Worm (Caenorhabditis elegans): ENCODE results near the gene C25H3.11.

C25H3.11 gene

DNA sequence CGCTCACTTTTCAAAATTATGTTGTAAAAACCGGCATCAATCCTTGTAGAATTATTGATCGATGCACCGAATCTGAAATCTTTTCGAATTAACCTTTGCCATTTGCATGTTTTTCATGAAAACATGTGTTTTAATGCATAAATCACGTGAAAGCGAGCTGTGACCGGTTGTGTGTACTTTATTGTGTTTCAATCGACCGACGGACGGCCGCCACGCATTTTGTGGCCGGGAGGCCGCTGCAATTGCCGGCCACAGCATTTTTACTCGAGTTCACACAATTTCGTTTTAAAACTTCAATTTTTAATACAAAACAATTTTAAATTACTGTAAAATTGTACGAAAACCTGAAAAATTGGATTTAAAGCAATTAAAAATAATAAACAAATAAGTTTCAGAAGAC lies at the start of gene C25H3.11:
Gene C25H3.11, minus strand, starts transcription at position 82 of the 400 bp plus-strand sequence.
- TF ChIP-seq elt-1 (tag; optimal IDR thresholded peaks at IDR 0.05; ENCODE audit: borderline replicate concordance, insufficient read depth) (no peak), ceh-83 (GFP tag; optimal IDR thresholded peaks at IDR 0.05) (no peak), pha-4 (tag; optimal IDR thresholded peaks at IDR 0.05) (no peak), mep-1 (tag; optimal IDR thresholded peaks at IDR 0.05) (peak; percentile 6), nhr-76 (tag; optimal IDR thresholded peaks at IDR 0.05) (no peak), nhr-237 (tag; optimal IDR thresholded peaks at IDR 0.05) (no peak), snpc-4 (tag; optimal IDR thresholded peaks at IDR 0.05) (no peak), drap-1 (GFP tag; optimal IDR thresholded peaks at IDR 0.05) (no peak), nhr-12 (tag; optimal IDR thresholded peaks at IDR 0.05) (no peak), unc-120 (tag; optimal IDR thresholded peaks at IDR 0.05; ENCODE audit: poor library complexity, severe bottlenecking) (no peak), ztf-11 (tag; optimal IDR thresholded peaks at IDR 0.05) (no peak), ces-1 (GFP tag; optimal IDR thresholded peaks at IDR 0.05) (no peak), unc-62 (GFP tag; optimal IDR thresholded peaks at IDR 0.05) (no peak), sptf-1 (tag; optimal IDR thresholded peaks at IDR 0.05) (no peak), elt-3 (tag; optimal IDR thresholded peaks at IDR 0.05) (no peak), mls-2 (tag; optimal IDR thresholded peaks at IDR 0.05) (no peak), ceh-43 (GFP tag; optimal IDR thresholded peaks at IDR 0.05) (no peak), nhr-2 (tag; optimal IDR thresholded peaks at IDR 0.05) (peak; percentile 12), zip-8 (tag; optimal IDR thresholded peaks at IDR 0.05) (no peak), lin-32 (GFP tag; optimal IDR thresholded peaks at IDR 0.05) (no peak), M03D4.4 (tag; optimal IDR thresholded peaks at IDR 0.05) (peak; percentile 8), tbx-8 (GFP tag; optimal IDR thresholded peaks at IDR 0.05) (no peak), hlh-1 (tag; optimal IDR thresholded peaks at IDR 0.05) (no peak), ham-2 (GFP tag; optimal IDR thresholded peaks at IDR 0.05) (no peak), lsy-2 (tag; optimal IDR thresholded peaks at IDR 0.05) (no peak)

ce11 chrII:5736599-5736998 lies 47.8 kb upstream of the C25H3.11 start:
- TF ChIP-seq M03D4.4 (tag; optimal IDR thresholded peaks at IDR 0.05) (no peak), ceh-39 (tag; optimal IDR thresholded peaks at IDR 0.05) (no peak), ham-2 (GFP tag; optimal IDR thresholded peaks at IDR 0.05) (no peak), nhr-76 (tag; optimal IDR thresholded peaks at IDR 0.05) (no peak), cnd-1 (tag; optimal IDR thresholded peaks at IDR 0.05) (no peak), drap-1 (GFP tag; optimal IDR thresholded peaks at IDR 0.05) (no peak), tbx-8 (GFP tag; optimal IDR thresholded peaks at IDR 0.05) (no peak), bed-3 (GFP tag; optimal IDR thresholded peaks at IDR 0.05) (no peak)

DNA sequence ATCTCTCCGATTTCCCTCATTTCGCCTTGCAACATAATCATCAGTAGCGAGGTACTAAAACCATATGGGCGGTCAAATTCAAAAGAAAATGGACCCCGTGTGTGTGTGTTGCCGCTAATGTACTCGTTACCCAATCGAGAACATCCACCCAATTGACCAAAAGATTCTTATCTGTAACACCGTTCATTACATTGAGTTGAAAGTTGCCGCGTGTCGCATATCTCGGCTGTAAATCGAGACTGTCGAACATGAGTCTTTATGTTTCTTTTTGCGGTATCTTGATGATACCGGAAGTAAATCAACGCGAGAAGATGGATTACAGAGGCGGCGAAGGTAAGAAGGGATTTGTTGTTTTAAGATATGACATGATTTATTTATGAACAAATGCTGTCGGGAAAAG lies 46.9 kb upstream of the C25H3.11 start:
- TF ChIP-seq nhr-2 (tag; optimal IDR thresholded peaks at IDR 0.05) (peak; percentile 78), elt-1 (tag; optimal IDR thresholded peaks at IDR 0.05; ENCODE audit: borderline replicate concordance, insufficient read depth) (peak; percentile 61), nhr-28 (tag; optimal IDR thresholded peaks at IDR 0.05) (no peak), ztf-11 (tag; optimal IDR thresholded peaks at IDR 0.05) (no peak), unc-62 (GFP tag; optimal IDR thresholded peaks at IDR 0.05) (no peak), lin-13 (tag; optimal IDR thresholded peaks at IDR 0.05) (no peak), unc-39 (tag; optimal IDR thresholded peaks at IDR 0.05) (no peak)

DNA sequence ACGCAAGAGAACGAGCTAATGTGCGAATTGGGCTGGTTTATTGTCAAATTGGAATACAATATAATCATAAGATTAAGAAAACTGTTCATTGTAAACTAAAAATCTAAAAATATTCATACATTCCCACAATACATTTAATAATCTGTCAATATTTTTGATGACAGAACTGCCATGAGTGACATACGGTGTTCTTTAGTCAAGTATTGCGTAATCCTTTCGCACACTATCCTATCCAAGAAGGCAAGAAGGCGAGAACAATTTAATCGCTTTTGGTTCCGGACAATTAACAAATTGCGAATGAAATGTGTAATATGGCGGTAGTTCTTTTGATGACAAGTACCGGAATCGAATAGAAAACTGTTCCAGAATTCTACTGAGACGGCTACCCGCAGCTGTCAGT lies 46.0 kb upstream of the C25H3.11 start:
- TF ChIP-seq sptf-1 (tag; optimal IDR thresholded peaks at IDR 0.05) (no peak), zip-8 (tag; optimal IDR thresholded peaks at IDR 0.05) (peak; percentile 92), nhr-2 (tag; optimal IDR thresholded peaks at IDR 0.05) (peak; percentile 52), unc-62 (GFP tag; optimal IDR thresholded peaks at IDR 0.05) (peak; percentile 69)

DNA sequence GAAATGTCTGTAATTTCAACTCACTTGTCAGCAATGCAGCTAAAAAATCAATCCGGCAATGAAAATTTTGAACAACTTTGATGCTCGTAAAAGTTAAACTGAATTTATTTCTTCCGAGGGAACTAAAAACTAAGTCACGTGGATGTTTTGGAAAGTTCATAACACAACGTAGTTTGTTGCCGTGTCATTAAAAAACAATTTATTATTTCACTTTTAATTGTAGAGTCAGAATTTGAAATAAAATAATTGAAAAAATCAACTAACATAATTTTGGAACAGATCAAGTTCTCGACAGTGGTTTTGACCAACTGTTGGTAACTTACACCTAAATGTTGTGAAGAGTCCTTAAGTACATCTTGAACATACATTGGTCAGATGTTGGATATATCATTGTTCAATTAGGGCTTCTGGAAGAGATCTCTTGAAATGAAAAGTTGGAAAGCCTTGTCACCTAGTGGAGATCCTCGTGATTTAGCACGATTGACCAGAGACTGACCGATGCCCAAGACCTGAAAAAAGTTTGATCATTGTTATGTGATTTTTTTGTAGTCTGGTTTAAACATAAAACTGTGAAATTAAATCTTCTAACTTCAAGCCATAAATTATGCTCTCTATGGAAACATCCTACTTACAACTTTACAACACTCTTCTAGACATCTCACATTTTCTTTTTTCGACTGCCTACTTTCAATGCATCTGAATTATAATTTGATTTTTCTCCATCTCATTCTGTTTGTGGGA lies 41.7 kb upstream of the C25H3.11 start, which contains the start of the genes C18A3.7 and C18A3.11:
Gene C18A3.7, minus strand, starts transcription at position 101 of the 741 bp plus-strand sequence.
Gene C18A3.11, plus strand, starts transcription at position 691 of the 741 bp plus-strand sequence.
- TF ChIP-seq drap-1 (GFP tag; optimal IDR thresholded peaks at IDR 0.05) (no peak), zip-8 (tag; optimal IDR thresholded peaks at IDR 0.05) (no peak), ham-2 (GFP tag; optimal IDR thresholded peaks at IDR 0.05) (no peak), nhr-237 (tag; optimal IDR thresholded peaks at IDR 0.05) (no peak), nhr-76 (tag; optimal IDR thresholded peaks at IDR 0.05) (no peak), mep-1 (tag; optimal IDR thresholded peaks at IDR 0.05) (no peak), nhr-12 (tag; optimal IDR thresholded peaks at IDR 0.05) (no peak), flh-1 (GFP tag; optimal IDR thresholded peaks at IDR 0.05) (no peak), elt-1 (tag; optimal IDR thresholded peaks at IDR 0.05; ENCODE audit: borderline replicate concordance, insufficient read depth) (no peak), ceh-39 (tag; optimal IDR thresholded peaks at IDR 0.05) (no peak), nhr-2 (tag; optimal IDR thresholded peaks at IDR 0.05) (no peak), lin-13 (tag; optimal IDR thresholded peaks at IDR 0.05) (no peak), sptf-1 (tag; optimal IDR thresholded peaks at IDR 0.05) (no peak)
